Fruit fly (Drosophila melanogaster) whole organism, embryonic: ENCODE measurements around the gene COX5B.
A peak's percentile ranks its signal among the peaks of the same experiment; 100 is the strongest.

Source experiments
- Awh ChIP-seq: fragments of 200-800 bp; sonication (Bioruptor generic); IDR thresholded peaks from 2 replicates; pipeline ENCODE4, ENCODE4 v1.3.6; 2022; ENCODE audit warnings: missing biosample characterization, missing genetic modification characterization
- CG10209 ChIP-seq: fragments of 200-800 bp; sonication (Bioruptor generic); optimal IDR thresholded peaks from 3 replicates; lab custom pipeline; 2017; ENCODE audit warnings: missing biosample characterization, mild to moderate bottlenecking, missing genetic modification characterization, missing genetic modification reagents
- CG10274 ChIP-seq: fragments of 200-800 bp; sonication (Bioruptor generic); optimal IDR thresholded peaks from 3 replicates; lab custom pipeline; 2017; ENCODE audit warnings: missing biosample characterization, mild to moderate bottlenecking, missing genetic modification characterization
- CG17568 ChIP-seq: fragments of 200-800 bp; sonication (Bioruptor generic); optimal IDR thresholded peaks from 2 replicates; lab custom pipeline; 2018; ENCODE audit warnings: missing biosample characterization, mild to moderate bottlenecking, missing genetic modification characterization, moderate library complexity
- CG1832 ChIP-seq: fragments of 200-800 bp; sonication (Bioruptor generic); optimal IDR thresholded peaks from 2 replicates; lab custom pipeline; 2017; ENCODE audit warnings: missing biosample characterization, mild to moderate bottlenecking, missing genetic modification characterization, inconsistent platforms
- CG18764 ChIP-seq: fragments of 200-800 bp; sonication (Bioruptor generic); optimal IDR thresholded peaks from 3 replicates; lab custom pipeline; 2016; ENCODE audit warnings: missing biosample characterization, missing genetic modification characterization
- CG34376 ChIP-seq: fragments of 200-800 bp; sonication (Bioruptor generic); optimal IDR thresholded peaks from 2 replicates; lab custom pipeline; 2018; ENCODE audit warnings: missing biosample characterization, mild to moderate bottlenecking, missing genetic modification characterization
- CG3847 ChIP-seq: fragments of 200-800 bp; sonication (Bioruptor generic); IDR thresholded peaks from 2 replicates; pipeline ENCODE4 v1.3.6; 2022; ENCODE audit warnings: missing biosample characterization, missing genetic modification characterization
- CG43689 ChIP-seq: fragments of 200-800 bp; sonication (Bioruptor generic); IDR thresholded peaks from 2 replicates; pipeline ENCODE4 v1.3.6; 2022; ENCODE audit warnings: missing biosample characterization, missing genetic modification characterization
- CG6683 ChIP-seq: fragments of 200-800 bp; sonication (Bioruptor generic); optimal IDR thresholded peaks from 2 replicates; lab custom pipeline; 2017; ENCODE audit warnings: missing biosample characterization, mild to moderate bottlenecking, missing genetic modification characterization, missing genetic modification reagents
- CG6791 ChIP-seq: fragments of 200-800 bp; sonication (Bioruptor generic); IDR thresholded peaks from 3 replicates; pipeline ENCODE4 v1.3.6; 2022; ENCODE audit warnings: missing biosample characterization, missing genetic modification characterization; ENCODE audit not compliant: partially characterized antibody
- CG8388 ChIP-seq: fragments of 200-800 bp; sonication (Bioruptor generic); optimal IDR thresholded peaks from 2 replicates; lab custom pipeline; 2019; ENCODE audit warnings: missing biosample characterization, mild to moderate bottlenecking, missing genetic modification characterization, moderate library complexity
- D19B ChIP-seq: fragments of 200-800 bp; sonication (Bioruptor generic); optimal IDR thresholded peaks from 2 replicates; lab custom pipeline; 2017; ENCODE audit warnings: missing biosample characterization, mild to moderate bottlenecking, missing genetic modification characterization
- Deaf1 ChIP-seq: fragments of 200-800 bp; optimal IDR thresholded peaks from 3 replicates; lab custom pipeline; 2019; ENCODE audit warnings: missing biosample characterization, mild to moderate bottlenecking, missing genetic modification characterization, moderate library complexity
- Dek ChIP-seq: fragments of 200-800 bp; sonication (Bioruptor generic); optimal IDR thresholded peaks from 3 replicates; lab custom pipeline; 2019; ENCODE audit warnings: missing biosample characterization, mild to moderate bottlenecking, missing genetic modification characterization, moderate library complexity
- Eip74EF ChIP-seq, 2 experiments: fragments of 200-800 bp in 1 of 2; fragments of >200 bp in 1 of 2; sonication (Bioruptor generic) in 1 of 2; optimal IDR thresholded peaks; 2 replicates each; lab custom pipeline; 2017 to 2019; ENCODE audit warnings: missing biosample characterization in 2 of 2, missing genetic modification characterization in 2 of 2, mild to moderate bottlenecking in 1 of 2, moderate library complexity in 1 of 2
- Ets65A ChIP-seq: fragments of 200-800 bp; sonication (Bioruptor generic); peaks from one replicate; lab custom pipeline; 2016; ENCODE audit warnings: missing biosample characterization, missing genetic modification characterization
- HLH54F ChIP-seq: fragments of 200-800 bp; sonication (Bioruptor generic); optimal IDR thresholded peaks from 3 replicates; lab custom pipeline; 2016; ENCODE audit warnings: missing biosample characterization, missing genetic modification characterization
- Myb ChIP-seq: fragments of 200-800 bp; sonication (Bioruptor generic); optimal IDR thresholded peaks from 2 replicates; lab custom pipeline; 2016; ENCODE audit warnings: missing biosample characterization, missing genetic modification characterization
- Nf-YA ChIP-seq: fragments of 200-800 bp; sonication (Bioruptor generic); IDR thresholded peaks from 2 replicates; pipeline ENCODE4 v1.3.6; 2022; ENCODE audit warnings: missing biosample characterization, missing genetic modification characterization
- Nf-YB ChIP-seq: fragments of 200-800 bp; sonication (Bioruptor generic); optimal IDR thresholded peaks from 3 replicates; lab custom pipeline; 2019; ENCODE audit warnings: missing biosample characterization, mild to moderate bottlenecking, missing genetic modification characterization, moderate library complexity
- Nf-YC ChIP-seq: fragments of 200-800 bp; optimal IDR thresholded peaks from 3 replicates; lab custom pipeline; 2019; ENCODE audit warnings: missing biosample characterization, mild to moderate bottlenecking, missing genetic modification characterization, moderate library complexity
- Ptx1 ChIP-seq: fragments of 200-800 bp; sonication (Bioruptor generic); IDR thresholded peaks from 2 replicates; pipeline ENCODE4 v1.3.6; 2022; ENCODE audit warnings: missing biosample characterization, missing genetic modification characterization
- abd-A ChIP-seq: fragments of 200-800 bp; sonication (Bioruptor generic); optimal IDR thresholded peaks from 3 replicates; lab custom pipeline; 2019; ENCODE audit warnings: missing biosample characterization, mild to moderate bottlenecking, missing genetic modification characterization, moderate library complexity
- ap ChIP-seq: fragments of 200-800 bp; sonication (Bioruptor generic); IDR thresholded peaks from 2 replicates; pipeline ENCODE4 v1.3.6; 2022; ENCODE audit warnings: missing biosample characterization, missing genetic modification characterization
- az2 ChIP-seq: fragments of 200-800 bp; sonication (Bioruptor generic); optimal IDR thresholded peaks from 3 replicates; lab custom pipeline; 2016; ENCODE audit warnings: missing biosample characterization, missing genetic modification characterization
- bsh ChIP-seq, 2 experiments: fragments of 200-800 bp; sonication (Bioruptor generic); optimal IDR thresholded peaks; 2 replicates each; lab custom pipeline; 2017 to 2018; ENCODE audit warnings: mild to moderate bottlenecking in 2 of 2, missing biosample characterization in 2 of 2, missing genetic modification characterization in 2 of 2, moderate library complexity in 1 of 2
- chinmo ChIP-seq: fragments of 200-800 bp; sonication (Bioruptor generic); IDR thresholded peaks from 4 replicates; pipeline ENCODE4 v1.3.6; 2022; ENCODE audit warnings: missing biosample characterization, missing genetic modification characterization; ENCODE audit not compliant: partially characterized antibody
- crol ChIP-seq: fragments of 200-800 bp; sonication (Bioruptor generic); IDR thresholded peaks from 2 replicates; pipeline ENCODE4 v1.3.6; 2022; ENCODE audit warnings: missing biosample characterization, missing genetic modification characterization
- ewg ChIP-seq: fragments of 200-800 bp; sonication (Bioruptor generic); optimal IDR thresholded peaks from 3 replicates; lab custom pipeline; 2017; ENCODE audit warnings: mild to moderate bottlenecking, missing biosample characterization, missing genetic modification reagents, missing genetic modification characterization
- grn ChIP-seq: fragments of 200-800 bp; sonication (Bioruptor generic); optimal IDR thresholded peaks from 3 replicates; lab custom pipeline; 2017; ENCODE audit warnings: missing biosample characterization, missing genetic modification characterization
- peb ChIP-seq: fragments of 200-800 bp; sonication (Bioruptor generic); IDR thresholded peaks from 2 replicates; pipeline ENCODE4 v1.3.6; 2022; ENCODE audit warnings: missing biosample characterization, missing genetic modification characterization
- rib ChIP-seq: fragments of 200-800 bp; sonication (Bioruptor generic); IDR thresholded peaks from 2 replicates; pipeline ENCODE4 v1.3.6; 2022; ENCODE audit warnings: missing biosample characterization, missing genetic modification characterization
- sens ChIP-seq: fragments of 200-800 bp; sonication (Bioruptor generic); peaks from one replicate; lab custom pipeline; 2016; ENCODE audit warnings: missing biosample characterization, missing genetic modification characterization
- seq ChIP-seq: fragments of 200-800 bp; sonication (Bioruptor generic); IDR thresholded peaks from 2 replicates; pipeline ENCODE4 v1.3.6; 2022; ENCODE audit warnings: missing biosample characterization, missing genetic modification characterization
- sob ChIP-seq: fragments of 200-800 bp; sonication (Bioruptor generic); IDR thresholded peaks from 2 replicates; pipeline ENCODE4 v1.3.6; 2022; ENCODE audit warnings: missing biosample characterization, missing genetic modification characterization
- vvl ChIP-seq: fragments of 200-800 bp; sonication (Bioruptor generic); IDR thresholded peaks from 2 replicates; pipeline ENCODE4 v1.3.6; 2022; ENCODE audit warnings: missing biosample characterization, missing genetic modification characterization
- z ChIP-seq: fragments of 200-800 bp; sonication (Bioruptor generic); IDR thresholded peaks from 3 replicates; pipeline ENCODE4 v1.3.6; 2022; ENCODE audit warnings: missing biosample characterization, missing genetic modification characterization
- zfh2 ChIP-seq: fragments of 200-800 bp; sonication (Bioruptor generic); optimal IDR thresholded peaks from 2 replicates; lab custom pipeline; 2016; ENCODE audit warnings: missing biosample characterization, missing genetic modification characterization

The COX5B gene

DNA sequence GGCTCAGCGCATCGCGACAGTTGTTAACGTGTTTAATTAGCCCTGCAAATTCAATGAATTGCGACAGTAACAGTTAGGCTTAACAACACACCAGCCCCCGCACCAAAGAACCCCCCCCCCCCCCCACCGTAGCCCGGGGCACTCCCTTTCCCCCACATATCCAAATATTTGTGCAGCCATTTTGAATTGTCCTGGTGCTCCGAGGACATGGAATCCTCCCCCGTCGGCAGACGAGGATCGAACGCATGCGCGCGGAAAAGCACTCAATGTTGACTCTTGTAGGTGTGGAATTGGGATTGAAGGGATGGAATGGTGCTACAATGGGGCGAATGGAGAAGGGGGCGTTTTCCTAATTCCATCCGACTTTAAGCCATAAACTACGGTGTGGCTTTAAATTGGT lies 9.6 kb upstream of the COX5B start:
- TF ChIP-seq peb (GFP tag; lab: Robert Waterston, UW) (no peak), seq (peak; percentile 59; the same call in 1 of the 2 replicates), z (GFP tag; lab: Robert Waterston, UW) (peak; percentile 91), Nf-YB (GFP tag; lab: Kevin White, UChicago) (peak; percentile 79), crol (GFP tag; lab: Robert Waterston, UW) (peak; percentile 68; the same call in 1 of the 2 replicates), Nf-YC (peak; percentile 88), Deaf1 (tag; lab: Kevin White, UChicago) (peak; percentile 36), HLH54F (GFP tag; lab: Kevin White, UChicago) (no peak), CG17568 (GFP tag; lab: Kevin White, UChicago) (no peak), CG1832 (peak; percentile 7), ewg (peak; percentile 82)

DNA sequence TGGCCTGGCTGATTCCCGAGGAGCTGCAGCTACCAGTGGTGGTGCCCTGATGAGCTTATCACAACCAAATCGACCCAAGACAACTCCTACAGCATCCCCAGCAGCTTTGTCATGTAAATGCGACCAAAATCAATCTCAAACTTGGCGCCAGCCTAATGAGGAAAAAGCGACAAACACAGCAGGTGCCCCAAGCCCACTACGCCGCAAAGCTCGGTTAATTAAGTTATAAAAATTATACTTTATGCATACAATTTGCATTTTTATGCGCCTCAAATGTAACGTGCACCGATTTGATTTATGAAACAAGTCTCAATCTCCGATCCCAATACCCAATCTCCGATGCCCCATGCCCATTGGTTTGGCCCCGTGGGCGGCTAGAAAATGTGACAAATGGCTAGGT lies 6.8 kb upstream of the COX5B start:
- TF ChIP-seq grn (GFP tag; lab: Kevin White, UChicago), result peak; percentile 50
- TF ChIP-seq vvl (GFP tag; lab: Robert Waterston, UW), result peak; percentile 74
- TF ChIP-seq chinmo (GFP tag; lab: Robert Waterston, UW), result 0 out of 4 replicates have a peak, but pooled peaks have one; percentile 20
- no peak for TF ChIP-seq CG18764 (GFP tag; lab: Kevin White, UChicago)
- no peak for TF ChIP-seq Myb (GFP tag; lab: Kevin White, UChicago)
- TF ChIP-seq CG8388 (GFP tag; lab: Kevin White, UChicago), result no peak
- TF ChIP-seq Eip74EF (GFP tag; optimal IDR thresholded peaks at IDR 0.05; lab: Kevin White, UChicago), result no peak
- TF ChIP-seq rib (GFP tag; lab: Robert Waterston, UW), result no peak
- no peak for TF ChIP-seq Nf-YA
- peak; percentile 89 for TF ChIP-seq Awh (GFP tag; lab: Robert Waterston, UW)
- no peak for TF ChIP-seq CG6683 (GFP tag; lab: Kevin White, UChicago)
- TF ChIP-seq Ptx1 (GFP tag; lab: Robert Waterston, UW), result no peak
- no peak for TF ChIP-seq CG6791 (GFP tag; lab: Robert Waterston, UW)
- TF ChIP-seq CG3847 (GFP tag; lab: Robert Waterston, UW), result no peak
- no peak for TF ChIP-seq D19B (GFP tag; lab: Kevin White, UChicago)
- TF ChIP-seq bsh (GFP tag; optimal IDR thresholded peaks at IDR 0.05; lab: Kevin White, UChicago), result no peak
- no peak for TF ChIP-seq ap (GFP tag; lab: Robert Waterston, UW)
- no peak for TF ChIP-seq sob
- no peak for TF ChIP-seq az2 (GFP tag; lab: Kevin White, UChicago)
- TF ChIP-seq CG43689, result no peak
- TF ChIP-seq Ets65A (GFP tag; lab: Kevin White, UChicago), result peak; percentile 59
- TF ChIP-seq abd-A (tag; lab: Kevin White, UChicago), result peak; percentile 72
- TF ChIP-seq, all 482 proteins: peak for 6

DNA sequence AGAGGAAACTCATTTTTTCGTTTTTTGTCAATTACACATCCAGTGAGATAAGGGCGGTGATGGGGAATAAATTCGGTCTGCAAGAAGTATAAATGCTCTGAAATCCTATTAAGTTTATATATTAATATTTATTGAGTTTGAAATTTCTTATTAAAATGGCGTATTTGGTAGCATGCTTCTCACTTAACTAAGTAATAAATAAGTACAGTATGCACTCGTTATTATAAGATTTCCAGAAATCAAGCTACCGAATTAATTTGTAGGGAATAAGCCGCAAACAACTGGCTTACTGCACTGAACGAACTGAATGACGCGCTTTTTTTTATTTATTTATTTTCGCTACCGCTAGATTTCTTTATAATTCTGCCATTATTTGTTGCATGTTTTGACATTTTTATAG lies 6.1 kb upstream of the COX5B start:
- TF ChIP-seq sens (GFP tag; lab: Kevin White, UChicago), result peak; percentile 71
- TF ChIP-seq CG34376 (GFP tag; lab: Kevin White, UChicago), result no peak
- peak; percentile 66 for TF ChIP-seq CG10274 (GFP tag; lab: Kevin White, UChicago)
- no peak for TF ChIP-seq zfh2
- no peak for TF ChIP-seq Dek (tag; lab: Kevin White, UChicago)
- no peak for TF ChIP-seq CG10209 (GFP tag; lab: Kevin White, UChicago)
